Worm (Caenorhabditis elegans) whole organism, L4 larva: Measurements from ENCODE around the gene txdc-17.

Source experiments
- daf-16 ChIP-seq, 3 experiments: sonication (generic microtip); optimal IDR thresholded peaks; 2 replicates each; lab custom pipeline; 2016 to 2017; ENCODE audit warnings: missing genetic modification characterization in 3 of 3, missing genetic modification reagents in 3 of 3, mild to moderate bottlenecking in 2 of 3, missing compliant biosample characterization in 2 of 3, missing biosample characterization in 1 of 3, moderate library complexity in 1 of 3
- hlh-30 ChIP-seq: sonication (generic microtip); optimal IDR thresholded peaks from 2 replicates; lab custom pipeline; 2017; ENCODE audit warnings: antibody characterized with exemption, mild to moderate bottlenecking, missing genetic modification characterization, missing compliant biosample characterization; ENCODE audit not compliant: insufficient read depth
- lir-3 ChIP-seq: sonication (generic microtip); optimal IDR thresholded peaks from 2 replicates; lab custom pipeline; 2016; ENCODE audit warnings: mild to moderate bottlenecking, missing genetic modification characterization, missing compliant biosample characterization
- mep-1 ChIP-seq: fragments of 150-350 bp; sonication (generic microtip); optimal IDR thresholded peaks from 3 replicates; lab custom pipeline; 2014; ENCODE audit warnings: missing biosample characterization, missing genetic modification characterization
- nhr-11 ChIP-seq: fragments of 150-350 bp; optimal IDR thresholded peaks from 2 replicates; lab custom pipeline; 2014; ENCODE audit warnings: missing biosample characterization, missing genetic modification characterization
- nhr-237 ChIP-seq: sonication (generic microtip); optimal IDR thresholded peaks from 2 replicates; lab custom pipeline; 2017; ENCODE audit warnings: missing biosample characterization, missing genetic modification characterization
- nhr-25 ChIP-seq: sonication (generic microtip); optimal IDR thresholded peaks from 2 replicates; lab custom pipeline; 2017; ENCODE audit warnings: missing genetic modification characterization, mild to moderate bottlenecking, missing compliant biosample characterization, antibody characterized with exemption, moderate library complexity, borderline replicate concordance; ENCODE audit not compliant: insufficient read depth
- nhr-42 ChIP-seq: fragments of 200-800 bp; sonication (Bioruptor generic); IDR thresholded peaks from 2 replicates; pipeline ENCODE4 v1.3.6; 2022; ENCODE audit warnings: missing genetic modification characterization, missing compliant biosample characterization
- snpc-4 ChIP-seq: fragments of 150-350 bp; optimal IDR thresholded peaks from 2 replicates; lab custom pipeline; 2014; ENCODE audit warnings: missing biosample characterization, missing genetic modification characterization

DNA sequence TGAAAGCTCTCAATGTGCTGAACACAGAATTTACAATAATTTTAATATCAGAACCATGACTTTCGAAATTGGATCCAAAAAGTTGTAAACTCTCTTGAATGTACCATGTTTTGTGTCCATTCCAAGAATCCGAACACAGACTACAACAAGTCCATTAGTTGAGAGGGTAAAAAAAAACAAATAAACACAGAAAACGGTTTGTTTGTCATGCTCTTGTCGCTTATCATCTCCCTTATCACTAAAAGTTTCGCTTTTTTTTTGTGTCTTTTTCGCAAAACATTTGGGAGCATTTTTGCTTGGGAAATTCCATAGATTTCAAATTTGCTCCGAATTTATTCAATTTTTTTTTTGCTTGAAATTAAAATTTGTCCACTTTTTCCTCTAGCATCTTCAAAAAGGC is 35.0 kb downstream of the txdc-17 start:
- TF ChIP-seq snpc-4 (tag; lab: Kevin White, UChicago) (no peak), hlh-30 (no peak), daf-16 (GFP tag; optimal IDR thresholded peaks at IDR 0.05; lab: Kevin White, UChicago) (no peak), daf-16 (tag; optimal IDR thresholded peaks at IDR 0.05; lab: Kevin White, UChicago) (peak; percentile 84), nhr-237 (tag; lab: Kevin White, UChicago) (no peak), lir-3 (tag; lab: Kevin White, UChicago) (no peak), nhr-25 (tag; lab: Kevin White, UChicago) (no peak), nhr-42 (GFP tag; lab: Robert Waterston, UW) (no peak), mep-1 (tag; lab: Kevin White, UChicago) (no peak), nhr-11 (tag; lab: Kevin White, UChicago) (no peak)
